Worm (Caenorhabditis elegans) whole organism, dauer: ENCODE results near the gene iglr-2.

Experiments
- unc-62 ChIP-seq: sonication (generic microtip); optimal IDR thresholded peaks from 2 replicates; lab custom pipeline; 2017; ENCODE audit warnings: missing biosample characterization, missing genetic modification reagents, missing genetic modification characterization

The iglr-2 gene

DNA sequence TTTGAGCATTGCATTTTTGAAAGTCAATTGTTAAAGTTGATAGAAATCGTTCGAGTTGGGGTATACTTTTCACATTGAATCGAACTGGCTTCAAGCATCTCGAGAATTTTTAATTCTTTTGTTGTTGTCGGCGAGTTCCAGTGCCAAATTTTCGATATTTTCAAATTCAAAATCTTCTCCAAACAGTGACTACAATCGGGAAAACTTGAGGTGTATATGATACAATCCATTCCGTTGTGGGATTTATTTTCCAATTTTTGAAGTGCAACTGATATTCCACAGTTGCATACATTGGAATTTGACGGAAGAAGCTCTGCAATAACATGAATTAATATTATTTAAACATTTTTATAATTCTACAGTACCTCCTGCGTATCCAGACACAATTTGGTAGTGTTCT, 25.3 kb downstream of the iglr-2 start:
- no peak for TF ChIP-seq unc-62 (GFP tag; lab: Kevin White, UChicago)

- TF ChIP-seq unc-62 (GFP tag; lab: Kevin White, UChicago) = no peak
These were observed 25.8 kb downstream of the iglr-2 start for ce11 chrIII:8305304-8305703.

DNA sequence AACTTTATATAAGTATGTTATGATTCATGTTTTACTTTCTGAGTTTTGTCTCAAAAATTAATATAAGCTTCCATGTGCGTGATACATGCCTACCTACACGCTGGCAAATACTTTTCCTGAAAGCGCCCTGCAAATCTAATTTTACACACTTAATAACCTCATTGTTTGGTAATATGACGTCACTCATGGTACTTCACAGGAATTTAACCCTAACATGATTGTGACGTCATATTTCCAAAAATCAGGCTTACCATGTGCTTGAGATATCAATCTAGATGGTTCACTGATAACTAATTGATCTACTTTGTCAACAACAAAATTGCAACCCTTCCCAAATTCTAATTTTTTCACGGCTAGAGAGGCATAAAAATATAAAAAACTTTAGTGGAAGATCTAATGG, 27.7 kb downstream of the iglr-2 start:
- TF ChIP-seq unc-62 (GFP tag; lab: Kevin White, UChicago) = no peak

ce11 chrIII:8300860-8301396, 30.2 kb downstream of the iglr-2 start:
- no peak for TF ChIP-seq unc-62 (GFP tag; lab: Kevin White, UChicago)

- TF ChIP-seq unc-62 (GFP tag; lab: Kevin White, UChicago) = no peak
These were observed 31.4 kb downstream of the iglr-2 start for ce11 chrIII:8299734-8300133.

- TF ChIP-seq unc-62 (GFP tag; lab: Kevin White, UChicago) = no peak
These were observed 32.0 kb downstream of the iglr-2 start for ce11 chrIII:8299078-8299587.

DNA sequence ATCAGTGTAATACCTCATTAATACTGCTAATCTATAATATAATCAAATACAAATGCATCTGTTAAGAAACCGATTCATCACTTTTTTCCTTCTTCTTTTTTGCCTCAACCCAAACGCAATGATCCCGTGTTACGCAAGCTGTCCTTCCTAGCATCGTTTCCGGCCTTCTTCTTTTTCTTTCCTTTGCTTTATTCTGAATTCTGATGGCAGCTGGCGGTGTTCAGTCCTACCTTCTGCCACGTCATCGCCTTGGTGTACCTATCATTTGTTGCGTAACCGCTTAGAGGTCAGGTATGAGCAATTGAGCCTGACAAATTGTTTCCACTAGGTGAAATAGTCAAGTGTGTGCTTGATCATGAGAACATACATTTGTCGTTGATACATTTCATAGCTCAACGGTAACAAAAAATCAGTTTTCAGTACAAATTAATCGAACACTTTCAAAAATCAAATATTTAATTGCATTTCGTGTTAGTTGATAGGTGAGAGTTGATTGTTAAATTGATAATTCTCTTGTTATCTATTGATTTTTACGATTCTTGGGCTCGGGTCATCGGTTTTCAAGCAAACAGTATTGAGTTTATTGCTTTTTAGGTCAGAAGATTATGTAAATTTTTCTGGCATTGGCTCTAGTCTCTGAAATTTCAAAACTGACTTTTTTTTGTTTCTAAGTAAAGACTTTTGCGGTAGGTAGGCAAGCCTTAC, 32.7 kb downstream of the iglr-2 start:
- TF ChIP-seq unc-62 (GFP tag; lab: Kevin White, UChicago) = no peak

- no peak for TF ChIP-seq unc-62 (GFP tag; lab: Kevin White, UChicago)
These were observed 37.9 kb downstream of the iglr-2 start for ce11 chrIII:8293260-8293659.

DNA sequence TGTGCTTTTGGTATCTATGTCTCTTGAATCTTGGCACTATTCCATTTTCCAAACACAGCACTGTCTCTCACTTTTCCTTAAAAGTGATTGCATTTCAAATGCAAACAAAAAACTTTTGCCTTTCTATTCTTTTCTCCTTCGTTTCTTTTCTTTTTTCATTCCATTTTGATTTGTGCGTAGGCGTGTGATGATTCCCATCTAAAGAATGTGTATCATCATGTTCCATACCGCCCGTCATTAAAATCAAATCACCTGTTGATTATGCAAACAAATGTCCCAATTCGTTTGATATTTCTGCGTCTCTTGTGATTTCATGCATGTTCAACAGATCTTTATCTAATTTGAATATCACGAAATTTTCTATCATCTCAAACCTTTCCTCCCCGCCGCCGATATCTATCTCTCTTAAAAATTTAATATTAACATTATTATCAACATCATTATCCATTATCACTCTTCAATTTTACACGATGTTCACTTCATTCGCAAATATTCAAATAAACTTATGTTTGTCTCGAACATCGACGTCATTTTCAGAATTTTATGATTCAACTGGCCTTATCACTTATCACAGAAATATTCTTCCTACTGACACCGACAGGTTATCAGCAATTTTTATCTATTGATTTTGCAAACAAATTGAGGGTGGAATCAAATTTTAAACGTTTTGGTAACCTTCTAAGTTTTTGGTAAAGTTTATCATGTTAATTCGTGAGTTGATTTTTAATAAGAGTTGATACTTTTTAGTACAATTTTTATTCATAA, 39.7 kb downstream of the iglr-2 start:
- TF ChIP-seq unc-62 (GFP tag; lab: Kevin White, UChicago) = no peak

DNA sequence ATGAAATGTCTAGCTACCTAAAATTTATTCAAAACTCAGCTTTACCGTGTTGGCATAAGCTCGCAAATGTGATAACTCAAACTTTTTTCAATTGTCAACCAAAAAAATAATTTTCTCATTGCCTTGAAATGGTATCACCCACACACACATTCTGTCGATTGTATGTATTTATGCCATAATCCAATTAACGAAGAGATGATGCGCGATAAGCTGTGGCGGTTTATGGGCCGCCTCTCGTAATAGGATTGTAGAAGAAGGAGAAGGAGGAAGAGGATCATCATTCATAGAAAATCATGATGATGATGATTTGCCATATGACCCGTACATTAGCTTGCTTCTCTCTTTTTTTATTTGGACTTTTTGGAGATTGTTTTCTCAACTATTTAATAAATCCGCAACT, 41.9 kb downstream of the iglr-2 start:
- no peak for TF ChIP-seq unc-62 (GFP tag; lab: Kevin White, UChicago)

DNA sequence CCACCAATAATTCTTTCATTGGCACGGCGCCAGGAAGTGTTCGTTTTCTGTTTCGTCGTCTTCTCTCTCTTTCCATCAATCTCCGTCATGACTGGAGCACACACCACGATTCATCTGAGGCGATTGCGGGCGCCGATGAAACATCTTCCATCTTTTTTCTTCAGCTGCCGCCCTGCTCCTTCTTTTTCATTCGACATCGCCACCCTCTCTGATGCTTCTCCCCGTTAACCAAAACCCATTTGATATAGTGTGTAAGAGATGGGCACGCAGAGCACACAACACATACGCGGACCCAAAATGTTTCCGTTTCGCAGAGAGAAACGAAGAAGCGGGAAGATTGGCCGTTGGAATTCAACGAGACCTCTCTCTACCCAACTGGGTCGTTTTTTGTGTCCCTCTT, 43.6 kb downstream of the iglr-2 start:
- no peak for TF ChIP-seq unc-62 (GFP tag; lab: Kevin White, UChicago)

DNA sequence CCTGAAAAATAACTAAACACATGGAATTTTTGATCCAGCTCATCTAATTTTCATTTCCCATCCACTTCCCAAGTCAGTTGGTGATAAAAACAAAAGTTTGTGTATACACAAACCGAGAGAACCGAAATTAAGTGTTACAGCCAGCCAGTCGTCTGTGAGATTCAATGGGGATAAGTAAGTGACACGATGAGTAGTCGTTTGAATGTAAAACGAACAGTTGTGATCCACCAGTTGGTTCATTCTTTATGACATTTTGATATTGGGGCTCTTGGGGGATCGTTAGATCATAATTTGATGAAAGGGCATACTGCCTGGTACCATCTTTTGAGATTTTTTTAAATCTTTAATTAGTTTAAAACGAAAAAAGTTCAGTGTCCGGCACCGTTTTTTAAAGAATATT, 44.3 kb downstream of the iglr-2 start:
- no peak for TF ChIP-seq unc-62 (GFP tag; lab: Kevin White, UChicago)

DNA sequence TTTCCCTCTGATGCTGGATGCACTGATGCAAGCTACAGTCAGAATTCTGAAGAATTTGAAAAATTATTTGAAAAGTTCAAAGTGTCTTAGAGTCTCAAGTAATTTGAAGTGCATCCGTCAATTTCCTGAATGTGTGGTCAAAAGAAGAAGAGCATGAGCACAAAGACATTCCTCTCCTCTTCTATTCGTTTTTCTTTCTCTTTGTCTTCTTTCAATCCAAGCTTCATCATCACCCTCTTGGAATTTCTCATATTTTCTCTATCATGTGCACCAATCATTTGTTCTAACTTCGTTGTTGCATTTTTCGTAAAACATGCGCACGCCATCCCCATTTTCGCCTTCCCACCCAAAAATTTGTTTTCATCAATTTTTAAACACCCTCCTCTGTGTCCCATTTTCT, 45.1 kb downstream of the iglr-2 start:
- TF ChIP-seq unc-62 (GFP tag; lab: Kevin White, UChicago) = no peak

DNA sequence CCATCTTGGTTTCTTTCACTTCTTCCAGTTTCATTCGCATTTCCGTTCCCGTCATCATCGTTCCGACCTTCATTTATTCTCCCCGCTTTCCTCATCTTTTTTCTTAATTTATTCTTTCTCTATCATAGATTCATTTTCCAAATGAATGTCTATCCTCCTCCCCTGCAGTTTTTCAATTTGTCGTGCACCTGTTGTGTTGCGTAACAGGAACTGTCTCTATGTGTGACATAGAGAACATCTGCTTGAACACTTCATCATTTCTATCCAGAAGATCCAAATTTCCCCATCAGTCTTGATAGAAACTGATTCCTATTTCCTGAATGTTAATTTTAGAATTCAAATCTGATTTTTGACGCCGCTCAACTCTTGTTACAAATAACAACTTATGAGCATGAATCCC, 47.6 kb downstream of the iglr-2 start:
- TF ChIP-seq unc-62 (GFP tag; lab: Kevin White, UChicago) = no peak

- TF ChIP-seq unc-62 (GFP tag; lab: Kevin White, UChicago) = no peak
These were observed 49.8 kb downstream of the iglr-2 start for ce11 chrIII:8281310-8281709.

DNA sequence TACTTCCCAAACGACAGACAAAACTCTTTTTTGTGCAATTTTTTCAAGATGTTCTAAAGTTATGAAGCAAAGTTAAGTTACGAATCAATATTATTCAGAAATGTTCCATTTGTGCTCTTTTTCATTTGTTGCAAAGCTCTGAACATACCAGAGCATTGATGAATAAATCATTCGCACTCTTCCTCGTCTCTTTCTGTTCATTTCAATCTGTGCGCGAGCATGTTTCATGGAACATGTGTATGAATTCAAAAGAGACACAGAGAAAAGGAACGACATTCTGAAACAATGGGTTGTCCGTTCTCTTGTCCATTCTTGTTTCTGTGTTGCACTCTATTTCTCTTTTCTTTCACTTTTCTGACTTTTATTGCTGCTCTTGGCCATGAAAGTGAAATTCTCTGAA, 50.8 kb downstream of the iglr-2 start:
- TF ChIP-seq unc-62 (GFP tag; lab: Kevin White, UChicago) = no peak
